Fruit fly (Drosophila melanogaster) whole organism, adult: Measurements from ENCODE around the gene CG33107.

ENCODE experiments used
- CG11617 ChIP-seq: fragments of 200-800 bp; sonication (Bioruptor generic); optimal IDR thresholded peaks from 2 replicates; lab custom pipeline; 2017; ENCODE audit warnings: mild to moderate bottlenecking, missing biosample characterization, missing genetic modification reagents, missing genetic modification characterization
- CG12768 ChIP-seq: fragments of 200-800 bp; sonication (Bioruptor generic); optimal IDR thresholded peaks from 2 replicates; lab custom pipeline; 2017; ENCODE audit warnings: missing biosample characterization, missing genetic modification characterization, mild to moderate bottlenecking, moderate library complexity, missing genetic modification reagents
- CG14711 ChIP-seq: fragments of 200-800 bp; sonication (Bioruptor generic); optimal IDR thresholded peaks from 2 replicates; lab custom pipeline; 2018; ENCODE audit warnings: missing biosample characterization, mild to moderate bottlenecking, missing genetic modification characterization, moderate library complexity
- CG1620 ChIP-seq: fragments of 200-800 bp; sonication (Bioruptor generic); optimal IDR thresholded peaks from 2 replicates; lab custom pipeline; 2016; ENCODE audit warnings: missing biosample characterization, missing genetic modification characterization
- CG33017 ChIP-seq: fragments of 200-800 bp; sonication (Bioruptor generic); optimal IDR thresholded peaks from 2 replicates; lab custom pipeline; 2018; ENCODE audit warnings: missing biosample characterization, mild to moderate bottlenecking, missing genetic modification characterization, moderate library complexity
- CG5204 ChIP-seq: fragments of 200-800 bp; sonication (Bioruptor generic); optimal IDR thresholded peaks from 2 replicates; lab custom pipeline; 2016; ENCODE audit warnings: missing biosample characterization, missing genetic modification characterization
- CG7045 ChIP-seq: fragments of 200-800 bp; sonication (Bioruptor generic); optimal IDR thresholded peaks from 2 replicates; lab custom pipeline; 2017; ENCODE audit warnings: missing biosample characterization, mild to moderate bottlenecking, missing genetic modification characterization
- CG7101 ChIP-seq: fragments of 200-800 bp; sonication (Bioruptor generic); optimal IDR thresholded peaks from 2 replicates; lab custom pipeline; 2018; ENCODE audit warnings: missing biosample characterization, mild to moderate bottlenecking, missing genetic modification characterization, moderate library complexity
- Clk ChIP-seq: fragments of 200-800 bp; sonication (Bioruptor generic); optimal IDR thresholded peaks from 2 replicates; lab custom pipeline; 2017; ENCODE audit warnings: missing biosample characterization, missing genetic modification characterization
- Crg-1 ChIP-seq: fragments of 200-800 bp; sonication (Bioruptor generic); optimal IDR thresholded peaks from 2 replicates; lab custom pipeline; 2016; ENCODE audit warnings: missing biosample characterization, missing genetic modification characterization
- Hr96 ChIP-seq: fragments of 200-800 bp; sonication (Bioruptor generic); optimal IDR thresholded peaks from 2 replicates; lab custom pipeline; 2016; ENCODE audit warnings: missing biosample characterization, missing genetic modification characterization
- Mnt ChIP-seq: fragments of 200-800 bp; sonication (Bioruptor generic); optimal IDR thresholded peaks from 2 replicates; lab custom pipeline; 2016; ENCODE audit warnings: missing biosample characterization, mild to moderate bottlenecking, missing genetic modification characterization
- bab1 ChIP-seq: fragments of 200-800 bp; sonication (Bioruptor generic); optimal IDR thresholded peaks from 3 replicates; lab custom pipeline; 2019; ENCODE audit warnings: missing biosample characterization, mild to moderate bottlenecking, missing genetic modification characterization, moderate library complexity
- cic ChIP-seq: fragments of 200-800 bp; sonication (Bioruptor generic); optimal IDR thresholded peaks from 2 replicates; lab custom pipeline; 2017; ENCODE audit warnings: missing biosample characterization, mild to moderate bottlenecking, missing genetic modification characterization, moderate library complexity
- cnc ChIP-seq, 2 experiments: fragments of >200 bp; optimal IDR thresholded peaks; 2 replicates each; lab custom pipeline; 2017
- kay ChIP-seq: fragments of 200-800 bp; sonication (Bioruptor generic); peaks from one replicate; lab custom pipeline; 2016; ENCODE audit warnings: missing biosample characterization, missing genetic modification characterization, borderline replicate concordance
- ovo ChIP-seq: fragments of 200-800 bp; sonication (Bioruptor generic); optimal IDR thresholded peaks from 2 replicates; lab custom pipeline; 2016; ENCODE audit warnings: missing biosample characterization, missing genetic modification characterization
- pad ChIP-seq: fragments of 200-800 bp; sonication (Bioruptor generic); optimal IDR thresholded peaks from 3 replicates; lab custom pipeline; 2017; ENCODE audit warnings: missing biosample characterization, missing genetic modification characterization, mild to moderate bottlenecking, moderate library complexity, missing genetic modification reagents
- tj ChIP-seq: fragments of 200-800 bp; sonication (Bioruptor generic); optimal IDR thresholded peaks from 3 replicates; lab custom pipeline; 2017; ENCODE audit warnings: missing biosample characterization, mild to moderate bottlenecking, missing genetic modification characterization, moderate library complexity
- toe ChIP-seq: fragments of 200-800 bp; sonication (Bioruptor generic); optimal IDR thresholded peaks from 2 replicates; lab custom pipeline; 2016; ENCODE audit warnings: missing biosample characterization, missing genetic modification characterization

Gene CG33107

DNA sequence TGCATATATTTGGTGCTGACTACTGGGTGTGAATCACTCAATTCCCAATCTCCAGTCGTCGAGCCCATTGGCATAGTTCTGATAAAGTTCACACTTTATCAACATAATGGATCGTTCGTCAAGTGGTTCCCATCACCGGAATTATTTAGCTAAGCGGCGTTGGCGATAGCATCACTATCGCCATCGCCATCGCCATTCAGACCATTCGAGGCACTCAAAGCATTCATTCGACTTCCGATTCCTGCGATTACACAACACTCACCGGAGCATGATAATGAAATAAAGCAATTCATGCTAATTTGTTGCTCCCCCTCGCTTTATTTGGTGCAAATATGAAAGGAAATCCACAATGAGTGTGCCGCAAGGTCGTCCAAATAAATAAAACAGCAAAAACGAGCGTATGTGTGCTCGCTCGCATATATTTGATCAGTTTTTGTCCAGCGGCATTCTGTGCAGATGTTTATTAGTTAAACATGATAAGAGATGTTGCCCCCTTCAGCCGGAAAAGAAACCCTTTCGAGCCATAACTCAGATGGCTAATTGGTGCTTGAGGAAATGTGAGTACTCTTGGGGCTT, 10.9 kb upstream of the CG33107 start:
- TF ChIP-seq pad (GFP tag; lab: Kevin White, UChicago) (no peak), Crg-1 (GFP tag; lab: Kevin White, UChicago) (no peak), Hr96 (no peak), CG5204 (GFP tag; lab: Kevin White, UChicago) (no peak), cic (no peak), Mnt (GFP tag; lab: Kevin White, UChicago) (no peak), cnc (optimal IDR thresholded peaks at IDR 0.05; lab: Kevin White, UChicago) (no peak), toe (GFP tag; lab: Kevin White, UChicago) (no peak), CG11617 (GFP tag; lab: Kevin White, UChicago) (no peak), Clk (GFP tag; lab: Kevin White, UChicago) (no peak), ovo (no peak)

DNA sequence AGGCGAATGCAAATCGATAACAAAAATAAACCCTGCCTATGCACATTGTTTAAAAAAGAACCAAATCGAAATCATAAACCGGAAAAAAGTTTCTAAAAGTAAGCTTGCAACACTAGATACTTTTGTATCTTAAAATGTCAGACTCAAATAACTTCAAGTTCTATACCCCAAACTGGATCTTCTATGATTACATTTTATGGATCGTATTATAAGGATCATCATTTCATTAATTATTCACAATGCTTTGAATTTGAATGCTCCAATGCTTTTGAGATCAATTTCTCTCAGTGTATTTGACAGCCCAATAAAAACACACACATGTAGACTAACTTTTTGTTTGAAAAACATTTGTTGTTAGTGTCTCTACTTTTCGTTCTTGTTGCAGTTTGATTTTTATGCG, 9.7 kb upstream of the CG33107 start:
- no peak for TF ChIP-seq Crg-1 (GFP tag; lab: Kevin White, UChicago)
- TF ChIP-seq kay (GFP tag; lab: Kevin White, UChicago): no peak
- no peak for TF ChIP-seq toe (GFP tag; lab: Kevin White, UChicago)
- no peak for TF ChIP-seq pad (GFP tag; lab: Kevin White, UChicago)

DNA sequence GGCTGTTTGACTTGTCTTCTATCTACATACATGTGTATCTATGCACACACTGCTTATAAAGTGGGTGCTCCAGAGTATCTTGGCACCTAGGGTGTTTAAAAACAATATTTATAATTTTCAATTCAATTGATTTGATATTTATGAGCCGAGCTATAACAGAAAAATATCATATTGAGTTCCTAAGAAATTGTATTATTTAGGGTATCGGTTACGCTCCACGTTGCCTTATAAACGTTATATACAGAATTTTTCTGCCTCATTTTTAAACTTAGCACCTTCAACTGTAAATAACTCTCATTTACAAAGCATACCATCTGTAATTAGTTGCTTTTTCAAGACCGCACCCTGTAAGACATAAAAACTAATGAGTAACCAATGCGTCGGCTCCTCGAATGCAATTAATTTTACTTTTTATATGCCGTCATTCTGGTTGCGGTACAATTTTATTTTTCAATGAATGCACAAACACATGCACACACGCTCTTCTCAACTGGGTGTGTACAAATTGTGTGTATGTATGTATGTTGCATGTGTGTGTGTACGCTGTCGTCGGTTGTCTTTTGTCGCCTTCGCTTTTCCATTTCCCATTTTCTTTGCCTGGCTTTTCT, 6.3 kb upstream of the CG33107 start:
- TF ChIP-seq CG7045 (GFP tag; lab: Kevin White, UChicago) (no peak), CG1620 (no peak), cnc (optimal IDR thresholded peaks at IDR 0.05; lab: Kevin White, UChicago) (no peak), CG14711 (tag; lab: Kevin White, UChicago) (no peak), CG7101 (no peak), Mnt (GFP tag; lab: Kevin White, UChicago) (no peak), Crg-1 (GFP tag; lab: Kevin White, UChicago) (no peak), CG12768 (GFP tag; lab: Kevin White, UChicago) (no peak), cic (no peak), CG11617 (GFP tag; lab: Kevin White, UChicago) (no peak), Hr96 (no peak), CG5204 (GFP tag; lab: Kevin White, UChicago) (no peak)

DNA sequence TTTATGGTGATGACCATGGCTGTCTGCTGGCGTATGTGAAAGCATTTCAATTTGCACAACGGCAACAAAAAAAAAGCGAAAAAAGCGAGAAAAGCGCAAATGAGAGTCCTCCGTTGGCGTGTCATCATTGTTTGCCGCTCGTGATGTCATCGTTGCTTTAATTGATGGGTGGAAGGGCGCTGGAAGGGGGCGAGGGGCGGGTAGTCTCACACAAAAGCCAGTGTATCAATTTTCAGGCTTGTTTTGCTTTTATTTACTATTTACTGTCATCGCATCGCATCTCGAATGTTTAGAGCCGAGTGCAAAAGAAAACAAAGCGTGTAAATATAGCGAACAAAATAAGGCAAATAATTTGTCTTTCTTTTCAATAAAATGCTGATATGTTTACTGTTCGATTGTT, 4.8 kb upstream of the CG33107 start:
- TF ChIP-seq CG33017 (tag; lab: Kevin White, UChicago): peak; percentile 44
- TF ChIP-seq Mnt (GFP tag; lab: Kevin White, UChicago): no peak
- TF ChIP-seq toe (GFP tag; lab: Kevin White, UChicago): peak; percentile 20
- peak; percentile 47 for TF ChIP-seq CG11617 (GFP tag; lab: Kevin White, UChicago)
- no peak for TF ChIP-seq CG5204 (GFP tag; lab: Kevin White, UChicago)
- peak; percentile 47 for TF ChIP-seq CG14711 (tag; lab: Kevin White, UChicago)
- TF ChIP-seq pad (GFP tag; lab: Kevin White, UChicago): no peak
- peak; percentile 44 for TF ChIP-seq CG12768 (GFP tag; lab: Kevin White, UChicago)
- peak; percentile 65 for TF ChIP-seq CG7045 (GFP tag; lab: Kevin White, UChicago)
- peak; percentile 22 for TF ChIP-seq CG1620
- TF ChIP-seq bab1 (GFP tag; lab: Kevin White, UChicago): no peak
- TF ChIP-seq kay (GFP tag; lab: Kevin White, UChicago): no peak
- TF ChIP-seq CG7101: peak; percentile 80
- peak; percentile 55 for TF ChIP-seq cic
- TF ChIP-seq cnc (optimal IDR thresholded peaks at IDR 0.05; lab: Kevin White, UChicago): no peak
- peak; percentile 64 for TF ChIP-seq Crg-1 (GFP tag; lab: Kevin White, UChicago)
- no peak for TF ChIP-seq Hr96
- TF ChIP-seq Clk (GFP tag; lab: Kevin White, UChicago): no peak
- peak; percentile 25 for TF ChIP-seq tj (GFP tag; lab: Kevin White, UChicago)
- TF ChIP-seq ovo: peak; percentile 50

DNA sequence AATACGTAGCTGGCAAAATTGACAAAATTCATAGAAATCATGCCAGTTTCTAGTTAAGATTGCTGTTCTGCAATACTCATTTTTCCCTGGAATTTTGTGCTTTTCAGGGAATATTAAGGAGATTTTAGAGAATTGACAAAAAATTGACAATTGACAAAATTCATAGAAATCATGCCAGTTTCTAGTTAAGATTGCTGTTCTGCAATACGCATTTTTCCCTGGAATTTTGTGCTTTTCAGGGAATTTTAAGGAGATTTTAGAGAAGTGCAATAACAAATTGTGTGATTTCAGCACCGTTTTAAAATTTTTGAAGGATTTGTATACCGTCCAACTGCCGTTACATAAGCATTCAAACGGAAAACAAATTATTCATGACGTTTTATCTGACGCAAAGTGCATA, 4.2 kb upstream of the CG33107 start:
- TF ChIP-seq ovo: no peak
- TF ChIP-seq CG11617 (GFP tag; lab: Kevin White, UChicago): no peak
- no peak for TF ChIP-seq cnc (optimal IDR thresholded peaks at IDR 0.05; lab: Kevin White, UChicago)
- no peak for TF ChIP-seq CG5204 (GFP tag; lab: Kevin White, UChicago)
- TF ChIP-seq Clk (GFP tag; lab: Kevin White, UChicago): no peak
- TF ChIP-seq Hr96: no peak

DNA sequence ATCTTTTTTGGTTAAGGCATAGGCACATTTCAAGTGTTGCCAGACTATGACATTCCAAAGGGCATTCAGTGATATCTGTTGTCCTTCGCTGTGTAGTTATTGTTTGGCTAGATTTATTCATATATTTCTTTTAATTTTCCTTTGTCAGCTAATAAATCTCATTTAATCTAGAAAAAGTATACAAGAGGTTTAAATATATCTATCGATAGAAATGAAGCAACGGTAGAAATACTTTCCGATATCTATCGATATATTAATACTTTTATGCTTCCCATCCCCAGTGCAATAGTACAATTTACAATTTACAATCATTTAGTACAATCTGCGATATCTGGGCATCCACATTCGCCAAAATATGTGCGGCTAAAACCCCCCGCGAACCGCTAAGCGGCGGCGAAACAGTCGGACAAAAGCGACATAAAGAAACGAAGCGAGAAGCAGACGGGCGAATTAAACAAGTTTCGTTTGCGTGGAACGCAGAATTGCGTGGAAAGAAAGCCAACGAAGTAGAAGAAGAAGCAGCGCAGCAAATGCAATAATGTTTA, 3.0 kb upstream of the CG33107 start, which contains the start of gene Efa6:
Gene Efa6, plus strand, starts transcription at position 337 of the 545 bp plus-strand sequence.
- TF ChIP-seq bab1 (GFP tag; lab: Kevin White, UChicago): peak; percentile 66
- peak; percentile 65 for TF ChIP-seq CG7101
- peak; percentile 56 for TF ChIP-seq CG12768 (GFP tag; lab: Kevin White, UChicago)
- TF ChIP-seq CG1620: peak; percentile 62
- peak; percentile 10 for TF ChIP-seq CG33017 (tag; lab: Kevin White, UChicago)
- TF ChIP-seq toe (GFP tag; lab: Kevin White, UChicago): peak; percentile 90
- no peak for TF ChIP-seq cnc (optimal IDR thresholded peaks at IDR 0.05; lab: Kevin White, UChicago)
- TF ChIP-seq Mnt (GFP tag; lab: Kevin White, UChicago): peak; percentile 65
- TF ChIP-seq CG5204 (GFP tag; lab: Kevin White, UChicago): no peak
- TF ChIP-seq pad (GFP tag; lab: Kevin White, UChicago): peak; percentile 44
- TF ChIP-seq Hr96: no peak
- no peak for TF ChIP-seq kay (GFP tag; lab: Kevin White, UChicago)
- peak; percentile 56 for TF ChIP-seq CG14711 (tag; lab: Kevin White, UChicago)
- peak; percentile 64 for TF ChIP-seq tj (GFP tag; lab: Kevin White, UChicago)
- peak; percentile 73 for TF ChIP-seq ovo
- peak; percentile 85 for TF ChIP-seq cic
- TF ChIP-seq CG11617 (GFP tag; lab: Kevin White, UChicago): peak; percentile 56
- peak; percentile 64 for TF ChIP-seq Crg-1 (GFP tag; lab: Kevin White, UChicago)
- TF ChIP-seq Clk (GFP tag; lab: Kevin White, UChicago): peak; percentile 60
- peak; percentile 62 for TF ChIP-seq CG7045 (GFP tag; lab: Kevin White, UChicago)
